Worm (Caenorhabditis elegans) whole organism, L3 larva: ENCODE data around the gene Y57A10C.10.

ENCODE experiments used
- ZK546.5 ChIP-seq: sonication (generic microtip); optimal IDR thresholded peaks from 2 replicates; lab custom pipeline; 2017; ENCODE audit warnings: missing biosample characterization, missing genetic modification characterization
- ama-1 ChIP-seq: fragments of 150-350 bp; optimal IDR thresholded peaks from 2 replicates; lab custom pipeline; 2018
- ceh-82 ChIP-seq: fragments of 150-350 bp; optimal IDR thresholded peaks from 2 replicates; lab custom pipeline; 2014; ENCODE audit warnings: missing biosample characterization, missing genetic modification characterization
- daf-12 ChIP-seq: fragments of 150-350 bp; optimal IDR thresholded peaks from 2 replicates; lab custom pipeline; 2014; ENCODE audit warnings: missing biosample characterization, missing genetic modification reagents, missing genetic modification characterization
- egl-27 ChIP-seq: sonication (generic microtip); optimal IDR thresholded peaks from 4 replicates; lab custom pipeline; 2017; ENCODE audit warnings: missing biosample characterization, missing genetic modification reagents, missing genetic modification characterization
- egl-5 ChIP-seq: fragments of 150-350 bp; optimal IDR thresholded peaks from 2 replicates; lab custom pipeline; 2017; ENCODE audit warnings: missing biosample characterization, missing genetic modification reagents, missing genetic modification characterization, inconsistent platforms
- elt-1 ChIP-seq: fragments of 150-350 bp; optimal IDR thresholded peaks from 2 replicates; lab custom pipeline; 2014; ENCODE audit warnings: missing biosample characterization, missing genetic modification characterization
- elt-2 ChIP-seq: sonication (generic microtip); optimal IDR thresholded peaks from 2 replicates; lab custom pipeline; 2016; ENCODE audit warnings: missing genetic modification reagents, mild to moderate bottlenecking, missing genetic modification characterization, missing compliant biosample characterization
- fkh-10 ChIP-seq: sonication (generic microtip); optimal IDR thresholded peaks from 2 replicates; lab custom pipeline; 2017; ENCODE audit warnings: missing biosample characterization, missing genetic modification reagents, missing genetic modification characterization
- fkh-2 ChIP-seq: fragments of 150-350 bp; optimal IDR thresholded peaks from 2 replicates; lab custom pipeline; 2014; ENCODE audit warnings: missing biosample characterization, missing genetic modification reagents, missing genetic modification characterization
- fos-1 ChIP-seq: fragments of 150-350 bp; optimal IDR thresholded peaks from 2 replicates; lab custom pipeline; 2014; ENCODE audit warnings: missing biosample characterization, missing genetic modification characterization
- jun-1 ChIP-seq: fragments of 150-350 bp; optimal IDR thresholded peaks from 2 replicates; lab custom pipeline; 2014; ENCODE audit warnings: missing biosample characterization, missing genetic modification reagents, missing genetic modification characterization
- lin-39 ChIP-seq: fragments of 150-350 bp; optimal IDR thresholded peaks from 2 replicates; lab custom pipeline; 2018; ENCODE audit warnings: missing biosample characterization, missing genetic modification reagents, missing genetic modification characterization
- lsy-12 ChIP-seq: sonication (generic microtip); optimal IDR thresholded peaks from 2 replicates; lab custom pipeline; 2016; ENCODE audit warnings: mild to moderate bottlenecking, missing genetic modification characterization, missing compliant biosample characterization
- mml-1 ChIP-seq: fragments of 150-350 bp; sonication (generic microtip); optimal IDR thresholded peaks from 3 replicates; lab custom pipeline; 2014; ENCODE audit warnings: missing biosample characterization, missing genetic modification characterization
- nfya-1 ChIP-seq: sonication (generic microtip); optimal IDR thresholded peaks from 2 replicates; lab custom pipeline; 2017; ENCODE audit warnings: missing genetic modification characterization, mild to moderate bottlenecking, missing compliant biosample characterization, antibody characterized with exemption, moderate library complexity; ENCODE audit not compliant: insufficient read depth
- nhr-11 ChIP-seq: fragments of 150-350 bp; optimal IDR thresholded peaks from 2 replicates; lab custom pipeline; 2014; ENCODE audit warnings: missing biosample characterization, missing genetic modification characterization
- nhr-237 ChIP-seq: fragments of 150-350 bp; optimal IDR thresholded peaks from 2 replicates; lab custom pipeline; 2014; ENCODE audit warnings: missing biosample characterization, missing genetic modification characterization
- nhr-25 ChIP-seq: sonication (generic microtip); optimal IDR thresholded peaks from 2 replicates; lab custom pipeline; 2017; ENCODE audit warnings: missing biosample characterization, missing genetic modification characterization
- nhr-28 ChIP-seq: fragments of 150-350 bp; optimal IDR thresholded peaks from 2 replicates; lab custom pipeline; 2014; ENCODE audit warnings: missing biosample characterization, missing genetic modification characterization
- nhr-67 ChIP-seq: fragments of 150-350 bp; optimal IDR thresholded peaks from 2 replicates; lab custom pipeline; 2014; ENCODE audit warnings: missing biosample characterization, missing genetic modification characterization
- nhr-76 ChIP-seq: fragments of 150-350 bp; sonication (generic microtip); optimal IDR thresholded peaks from 5 replicates; lab custom pipeline; 2014; ENCODE audit warnings: missing biosample characterization, missing genetic modification characterization
- nhr-77 ChIP-seq: fragments of 150-350 bp; optimal IDR thresholded peaks from 2 replicates; lab custom pipeline; 2014; ENCODE audit warnings: missing biosample characterization, missing genetic modification characterization
- pha-4 ChIP-seq: fragments of 150-350 bp; optimal IDR thresholded peaks from 2 replicates; lab custom pipeline; 2014; ENCODE audit warnings: missing biosample characterization, missing genetic modification reagents, missing genetic modification characterization
- pqm-1 ChIP-seq: fragments of 150-350 bp; optimal IDR thresholded peaks from 2 replicates; lab custom pipeline; 2017; ENCODE audit warnings: missing biosample characterization, missing genetic modification characterization, inconsistent platforms
- sea-2 ChIP-seq: fragments of 150-350 bp; sonication (generic microtip); optimal IDR thresholded peaks from 4 replicates; lab custom pipeline; 2014; ENCODE audit warnings: missing biosample characterization, missing genetic modification reagents, missing genetic modification characterization
- skn-1 ChIP-seq: fragments of 150-350 bp; optimal IDR thresholded peaks from 2 replicates; lab custom pipeline; 2014; ENCODE audit warnings: missing biosample characterization, missing genetic modification characterization
- snpc-4 ChIP-seq: fragments of 150-350 bp; optimal IDR thresholded peaks from 2 replicates; lab custom pipeline; 2014; ENCODE audit warnings: missing biosample characterization, missing genetic modification characterization
- tbx-2 ChIP-seq: sonication (generic microtip); optimal IDR thresholded peaks from 2 replicates; lab custom pipeline; 2016; ENCODE audit warnings: mild to moderate bottlenecking, missing genetic modification characterization, missing compliant biosample characterization
- unc-62 ChIP-seq: fragments of 150-350 bp; sonication (generic microtip); optimal IDR thresholded peaks from 4 replicates; lab custom pipeline; 2014; ENCODE audit warnings: missing biosample characterization, missing genetic modification reagents, missing genetic modification characterization
- zag-1 ChIP-seq: fragments of 150-350 bp; optimal IDR thresholded peaks from 2 replicates; lab custom pipeline; 2014; ENCODE audit warnings: missing biosample characterization, missing genetic modification characterization
- ztf-11 ChIP-seq: fragments of 150-350 bp; optimal IDR thresholded peaks from 2 replicates; lab custom pipeline; 2014; ENCODE audit warnings: missing biosample characterization, missing genetic modification characterization
- ztf-4 ChIP-seq: fragments of 150-350 bp; optimal IDR thresholded peaks from 2 replicates; lab custom pipeline; 2014; ENCODE audit warnings: missing biosample characterization, missing genetic modification characterization

The Y57A10C.10 gene

DNA sequence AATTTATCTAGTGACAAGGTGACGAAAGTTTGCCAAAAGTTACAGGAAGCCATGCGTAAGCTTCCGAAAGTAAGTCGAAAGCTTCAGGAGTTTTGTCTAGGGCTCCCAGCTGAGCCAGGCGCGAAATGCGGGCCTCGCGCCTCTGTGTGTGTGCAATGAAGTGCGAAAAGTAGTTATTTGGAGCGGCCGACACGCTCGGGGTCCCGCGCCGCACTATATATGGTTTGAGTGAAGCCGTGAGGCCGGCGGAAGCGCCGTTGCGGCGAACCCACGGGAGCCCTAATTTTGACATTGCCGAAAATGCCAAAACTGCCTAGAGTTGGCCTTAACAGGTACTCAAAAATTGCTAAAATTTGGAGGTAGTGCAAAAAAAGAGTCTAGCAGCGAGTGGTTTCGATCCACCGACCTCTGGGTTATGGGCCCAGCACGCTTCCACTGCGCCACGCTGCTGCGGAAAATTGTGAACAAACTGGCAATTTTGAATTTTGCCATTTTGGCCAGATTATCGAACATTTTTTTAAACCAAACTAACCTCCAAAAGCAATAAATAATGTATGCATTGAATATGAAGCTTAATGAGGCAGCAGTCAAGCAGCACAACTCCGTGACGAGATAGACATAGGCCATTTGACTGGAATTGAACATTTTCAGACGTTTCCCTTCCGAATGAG, 5.7 kb downstream of the Y57A10C.10 start:
- TF ChIP-seq tbx-2 (tag; lab: Kevin White, UChicago): no peak
- TF ChIP-seq ceh-82: no peak
- TF ChIP-seq elt-1: no peak
- TF ChIP-seq ztf-11: no peak
- TF ChIP-seq lsy-12 (tag; lab: Kevin White, UChicago): no peak
- TF ChIP-seq elt-2 (tag; lab: Kevin White, UChicago): no peak
- no peak for TF ChIP-seq nhr-77 (tag; lab: Kevin White, UChicago)
- TF ChIP-seq egl-5 (tag; lab: Kevin White, UChicago): no peak
- TF ChIP-seq nhr-11: no peak
- no peak for TF ChIP-seq sea-2
- TF ChIP-seq pqm-1: no peak
- no peak for TF ChIP-seq snpc-4 (tag; lab: Kevin White, UChicago)
- TF ChIP-seq lin-39 (tag; lab: Kevin White, UChicago): no peak
- TF ChIP-seq ama-1 (lab: Kevin White, UChicago): no peak
- no peak for TF ChIP-seq ZK546.5 (tag; lab: Kevin White, UChicago)
- no peak for TF ChIP-seq nhr-25 (tag; lab: Kevin White, UChicago)
- no peak for TF ChIP-seq mml-1 (tag; lab: Kevin White, UChicago)
- TF ChIP-seq nhr-28 (tag; lab: Kevin White, UChicago): no peak
- TF ChIP-seq unc-62: no peak

ce11 chrII:12432356-12432755, 8.7 kb downstream of the Y57A10C.10 start, which contains the start of gene dct-12:
Gene dct-12, minus strand, starts transcription at chrII:12432456.
- TF ChIP-seq elt-1 (no peak), pqm-1 (no peak), zag-1 (tag; lab: Kevin White, UChicago) (no peak), fkh-2 (tag; lab: Kevin White, UChicago) (no peak), ZK546.5 (tag; lab: Kevin White, UChicago) (no peak), daf-12 (tag; lab: Kevin White, UChicago) (no peak), nhr-76 (no peak), fos-1 (tag; lab: Kevin White, UChicago) (no peak)

DNA sequence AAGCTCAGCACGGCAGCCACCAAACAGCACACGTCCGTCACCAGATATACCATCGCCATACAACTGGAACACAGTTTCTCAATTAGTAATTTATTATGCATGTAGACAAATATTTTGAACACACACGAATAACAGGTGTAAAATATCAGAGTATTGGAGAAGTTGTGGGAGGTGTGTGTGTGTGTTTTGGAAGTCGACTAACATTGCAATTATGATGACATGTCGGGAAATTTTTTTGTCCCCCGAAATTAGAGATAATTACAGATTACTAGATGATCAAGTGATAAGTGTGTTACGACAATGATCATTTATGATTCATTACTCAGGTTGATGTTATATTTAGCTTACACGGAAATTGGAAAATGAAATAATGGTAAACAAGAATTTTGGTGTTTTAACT, 11.3 kb downstream of the Y57A10C.10 start, which contains the start of gene Y57A10C.8:
TSS of gene Y57A10C.8 (minus strand) at position 101 of the 400 bp plus-strand sequence.
- no peak for TF ChIP-seq nhr-237 (tag; lab: Kevin White, UChicago)
- no peak for TF ChIP-seq fkh-2 (tag; lab: Kevin White, UChicago)
- TF ChIP-seq nhr-28 (tag; lab: Kevin White, UChicago): no peak
- TF ChIP-seq ztf-4: no peak
- no peak for TF ChIP-seq nhr-25 (tag; lab: Kevin White, UChicago)
- TF ChIP-seq nhr-11: no peak
- TF ChIP-seq fos-1 (tag; lab: Kevin White, UChicago): no peak
- TF ChIP-seq nhr-67: no peak
- no peak for TF ChIP-seq pha-4 (tag; lab: Kevin White, UChicago)
- TF ChIP-seq ZK546.5 (tag; lab: Kevin White, UChicago): no peak
- TF ChIP-seq nhr-76: no peak
- no peak for TF ChIP-seq egl-5 (tag; lab: Kevin White, UChicago)

DNA sequence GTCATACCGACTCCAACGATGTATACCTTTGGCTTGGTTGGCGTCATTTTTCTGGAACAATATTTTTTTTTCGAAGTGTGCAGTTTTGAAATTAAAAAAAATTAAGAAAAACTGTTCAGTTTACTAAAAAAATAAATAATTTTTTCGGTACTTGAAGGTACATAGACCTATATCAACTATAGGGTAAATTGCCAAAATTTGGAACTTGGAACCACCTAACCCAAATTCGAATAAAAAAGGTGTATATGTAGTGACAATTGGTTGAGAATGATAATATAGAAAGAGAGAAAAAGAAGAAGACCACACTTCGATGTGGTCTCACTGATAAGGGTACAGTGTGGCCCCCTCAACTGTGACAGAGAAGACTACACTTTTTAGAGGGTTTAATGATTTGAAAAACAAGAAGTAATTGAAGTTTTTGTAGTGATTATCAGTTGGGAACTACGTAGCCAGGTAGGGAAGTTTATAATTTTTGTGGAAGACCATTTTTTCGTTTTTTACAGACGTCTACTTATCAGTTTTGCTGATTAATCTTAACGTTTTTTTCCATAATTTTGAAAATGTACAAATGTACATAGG, 15.3 kb downstream of the Y57A10C.10 start, which contains the start of gene daf-22:
TSS of gene daf-22 (minus strand) at position 51 of the 579 bp plus-strand sequence.
- TF ChIP-seq egl-5 (tag; lab: Kevin White, UChicago): no peak
- peak; percentile 37 for TF ChIP-seq pha-4 (tag; lab: Kevin White, UChicago)
- peak; percentile 98 for TF ChIP-seq elt-2 (tag; lab: Kevin White, UChicago)
- no peak for TF ChIP-seq skn-1 (tag; lab: Kevin White, UChicago)
- TF ChIP-seq ztf-4: no peak
- no peak for TF ChIP-seq egl-27 (tag; lab: Kevin White, UChicago)
- TF ChIP-seq fos-1 (tag; lab: Kevin White, UChicago): no peak
- no peak for TF ChIP-seq fkh-10
- TF ChIP-seq pqm-1: peak; percentile 93
- TF ChIP-seq lin-39 (tag; lab: Kevin White, UChicago): no peak
- TF ChIP-seq nfya-1 (tag; lab: Kevin White, UChicago): peak; percentile 19
- TF ChIP-seq ZK546.5 (tag; lab: Kevin White, UChicago): no peak
- TF ChIP-seq jun-1: peak; percentile 49
